Worm (Caenorhabditis elegans) whole organism, mixed stage, embryonic: ENCODE measurements around the gene F13E9.5.

Experiments used
- ces-1 ChIP-seq: fragments of 150-350 bp; optimal IDR thresholded peaks from 2 replicates; lab custom pipeline; 2014; ENCODE audit warnings: missing biosample characterization, missing genetic modification reagents, missing genetic modification characterization
- pha-4 ChIP-seq: fragments of 150-350 bp; optimal IDR thresholded peaks from 2 replicates; lab custom pipeline; 2018; ENCODE audit warnings: missing biosample characterization, missing genetic modification reagents, missing genetic modification characterization
- unc-120 ChIP-seq: sonication (generic microtip); optimal IDR thresholded peaks from 2 replicates; lab custom pipeline; 2017; ENCODE audit warnings: missing genetic modification characterization, missing compliant biosample characterization; ENCODE audit not compliant: poor library complexity, severe bottlenecking
- unc-62 ChIP-seq: fragments of 150-350 bp; optimal IDR thresholded peaks from 2 replicates; lab custom pipeline; 2014; ENCODE audit warnings: missing biosample characterization, missing genetic modification reagents, missing genetic modification characterization
- ztf-11 ChIP-seq: fragments of 150-350 bp; optimal IDR thresholded peaks from 2 replicates; lab custom pipeline; 2014; ENCODE audit warnings: missing biosample characterization, missing genetic modification characterization

DNA sequence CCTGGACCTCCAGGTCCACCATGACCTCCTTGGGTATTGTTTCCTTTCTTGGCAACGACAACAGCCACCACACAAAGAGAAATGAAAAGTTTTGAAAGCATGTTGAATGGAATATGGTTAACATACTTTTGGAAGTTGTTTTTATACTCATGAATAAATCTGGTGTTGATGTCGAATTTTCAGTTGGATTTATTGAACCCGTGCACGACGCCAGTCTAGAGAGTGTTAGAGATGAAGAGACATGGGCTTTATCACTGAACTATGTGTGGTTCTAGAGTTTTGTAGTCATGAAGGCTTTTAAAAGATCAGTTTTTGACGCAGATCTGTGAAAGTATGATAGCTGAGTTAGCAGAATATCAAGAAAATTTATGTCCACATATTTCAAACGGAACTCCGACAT lies 10.1 kb upstream of the F13E9.5 start, which contains the start of gene srlf-14:
- TF ChIP-seq unc-62 (GFP tag; lab: Kevin White, UChicago) (no peak), pha-4 (tag; lab: Kevin White, UChicago) (no peak), unc-120 (tag; lab: Kevin White, UChicago) (no peak), ztf-11 (tag; lab: Kevin White, UChicago) (no peak), ces-1 (no peak)
